Fruit fly (Drosophila melanogaster): ENCODE data around the gene CG5026.

CG5026 gene

dm6 chr3L:8953962-8954647, 14.2 kb upstream of the CG5026 start, which contains the start of the genes CG43783 and orb2:
Gene CG43783 (minus strand): TSS chr3L:8954272.
Gene orb2 (minus strand): TSS chr3L:8954463.
- TF ChIP-seq CG8478 (optimal IDR thresholded peaks at IDR 0.05) (no peak), CTCF (optimal IDR thresholded peaks at IDR 0.05) (no peak)

dm6 chr3L:8954648-8955033, 13.7 kb upstream of the CG5026 start, which contains the start of gene GNBP3:
Gene GNBP3 (plus strand): TSS chr3L:8955021.
- no peak for TF ChIP-seq CTCF (optimal IDR thresholded peaks at IDR 0.05)
- no peak for TF ChIP-seq CG8478 (optimal IDR thresholded peaks at IDR 0.05)

- no peak for TF ChIP-seq CTCF (optimal IDR thresholded peaks at IDR 0.05)
- TF ChIP-seq CG8478 (optimal IDR thresholded peaks at IDR 0.05): no peak
These were observed 13.1 kb upstream of the CG5026 start for dm6 chr3L:8955199-8955598.

- TF ChIP-seq CTCF (optimal IDR thresholded peaks at IDR 0.05): no peak
- TF ChIP-seq CG8478 (optimal IDR thresholded peaks at IDR 0.05): no peak
These were observed 11.7 kb upstream of the CG5026 start, which contains the start of gene mRpL12 for dm6 chr3L:8956669-8957068. Gene mRpL12 (plus strand): TSS chr3L:8956791.

dm6 chr3L:8958557-8958956, 9.8 kb upstream of the CG5026 start, which contains the start of gene CG13313:
Gene CG13313 (plus strand): TSS chr3L:8958857.
- TF ChIP-seq CG8478 (optimal IDR thresholded peaks at IDR 0.05) (no peak), CTCF (optimal IDR thresholded peaks at IDR 0.05) (no peak)

dm6 chr3L:8964458-8964857, 3.9 kb upstream of the CG5026 start, which contains the start of gene ValRS-m:
Gene ValRS-m (minus strand): TSS chr3L:8964769.
- TF ChIP-seq CG8478 (optimal IDR thresholded peaks at IDR 0.05) (no peak), CTCF (optimal IDR thresholded peaks at IDR 0.05) (no peak)

dm6 chr3L:8966324-8967011, 1.9 kb upstream of the CG5026 start, which contains the start of the genes CG5653 and CG5021:
Gene CG5653 (minus strand): TSS chr3L:8966374.
Gene CG5021 (plus strand): TSS chr3L:8966829.
- TF ChIP-seq CTCF (optimal IDR thresholded peaks at IDR 0.05): no peak
- no peak for TF ChIP-seq CG8478 (optimal IDR thresholded peaks at IDR 0.05)

dm6 chr3L:8974478-8975477, 6.5 kb downstream of the CG5026 start, which contains the start of the genes pix and Srp68:
Gene pix (minus strand): TSS chr3L:8974765.
Gene Srp68 (plus strand): TSS chr3L:8975046.
- TF ChIP-seq CG8478 (optimal IDR thresholded peaks at IDR 0.05) (no peak), CTCF (optimal IDR thresholded peaks at IDR 0.05) (no peak)

- TF ChIP-seq CG8478 (optimal IDR thresholded peaks at IDR 0.05) (no peak), CTCF (optimal IDR thresholded peaks at IDR 0.05) (no peak)
These were observed 10.5 kb downstream of the CG5026 start for dm6 chr3L:8978678-8979413.

- TF ChIP-seq CG8478 (optimal IDR thresholded peaks at IDR 0.05): no peak
These were observed 11.5 kb downstream of the CG5026 start, which contains the start of gene CG5644 for dm6 chr3L:8979780-8980179. Gene CG5644 (minus strand): TSS chr3L:8979880.

dm6 chr3L:8981495-8981894, 13.2 kb downstream of the CG5026 start, which contains the start of gene CG13314:
Gene CG13314 (plus strand): TSS chr3L:8981795.
- no peak for TF ChIP-seq CTCF (optimal IDR thresholded peaks at IDR 0.05)

- TF ChIP-seq CG8478 (optimal IDR thresholded peaks at IDR 0.05) (no peak), CTCF (optimal IDR thresholded peaks at IDR 0.05) (no peak)
These were observed 13.7 kb downstream of the CG5026 start for dm6 chr3L:8982044-8982443.

dm6 chr3L:8985132-8985847, 17.0 kb downstream of the CG5026 start:
- TF ChIP-seq CG8478 (optimal IDR thresholded peaks at IDR 0.05) (no peak), CTCF (optimal IDR thresholded peaks at IDR 0.05) (no peak)

Measured in S2 (cell line).